Worm (Caenorhabditis elegans) whole organism, late embryonic: ENCODE data around the gene dgk-5.

ENCODE experiments used
- ceh-9 ChIP-seq: sonication (generic microtip); optimal IDR thresholded peaks from 2 replicates; lab custom pipeline; 2016; ENCODE audit warnings: mild to moderate bottlenecking, missing genetic modification characterization, inconsistent platforms, missing compliant biosample characterization
- fkh-10 ChIP-seq: fragments of 150-350 bp; optimal IDR thresholded peaks from 2 replicates; lab custom pipeline; 2014; ENCODE audit warnings: missing biosample characterization, missing genetic modification reagents, missing genetic modification characterization
- tbx-2 ChIP-seq: sonication (generic microtip); optimal IDR thresholded peaks from 2 replicates; lab custom pipeline; 2016; ENCODE audit warnings: missing genetic modification characterization, missing compliant biosample characterization
- zip-5 ChIP-seq: sonication (generic microtip); optimal IDR thresholded peaks from 2 replicates; lab custom pipeline; 2016; ENCODE audit warnings: missing genetic modification characterization, missing compliant biosample characterization

DNA sequence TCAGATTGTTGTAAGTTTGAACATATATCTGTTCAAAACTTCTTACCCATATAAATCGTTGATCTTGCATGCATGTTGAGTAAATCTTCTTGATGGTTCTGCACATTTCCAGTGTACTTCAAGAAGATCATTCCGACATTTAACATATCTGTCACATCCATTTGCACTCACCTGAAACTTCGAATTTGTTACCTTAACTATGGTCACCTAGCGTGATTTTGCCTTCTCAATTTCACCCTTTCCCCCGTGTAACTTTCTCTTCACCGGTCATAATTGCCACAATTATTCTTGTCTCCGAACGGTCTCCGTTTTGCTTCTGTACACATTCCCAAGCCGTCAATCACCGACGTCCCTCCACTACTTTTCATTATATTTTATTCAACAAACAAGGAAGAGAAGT is 42.5 kb upstream of the dgk-5 start:
- no peak for TF ChIP-seq zip-5
- TF ChIP-seq tbx-2 (tag; lab: Kevin White, UChicago) = no peak
- TF ChIP-seq fkh-10 (GFP tag; lab: Kevin White, UChicago) = no peak
- TF ChIP-seq ceh-9 (tag; lab: Kevin White, UChicago) = no peak
